Worm (Caenorhabditis elegans) whole organism, young adult: ENCODE measurements around the gene egl-45.

ENCODE experiments used
- T26A5.8 ChIP-seq: sonication (generic microtip); optimal IDR thresholded peaks from 2 replicates; lab custom pipeline; 2016; ENCODE audit warnings: missing genetic modification characterization, missing compliant biosample characterization
- ama-1 ChIP-seq, 3 experiments: fragments of 150-350 bp in 1 of 3; sonication (generic microtip) in 2 of 3; optimal IDR thresholded peaks; 2 replicates each; lab custom pipeline; 2014 to 2018; ENCODE audit warnings: missing biosample characterization in 2 of 3, missing genetic modification characterization in 2 of 3, missing genetic modification reagents in 2 of 3
- attf-3 ChIP-seq: fragments of 200-800 bp; sonication (Bioruptor generic); conservative IDR thresholded peaks from 2 replicates; pipeline ENCODE4 v1.3.6; 2022; ENCODE audit warnings: missing genetic modification reagents, missing genetic modification characterization, missing compliant biosample characterization
- ccch-3 ChIP-seq: fragments of 200-800 bp; sonication (Bioruptor generic); optimal IDR thresholded peaks from 2 replicates; lab custom pipeline; 2018; ENCODE audit warnings: mild to moderate bottlenecking, missing genetic modification characterization, missing compliant biosample characterization
- ceh-91 ChIP-seq: fragments of 200-800 bp; sonication (Bioruptor generic); IDR thresholded peaks from 2 replicates; pipeline ENCODE4 v1.3.6; 2022; ENCODE audit warnings: missing genetic modification reagents, missing genetic modification characterization, missing compliant biosample characterization
- die-1 ChIP-seq: sonication (generic microtip); optimal IDR thresholded peaks from 2 replicates; lab custom pipeline; 2016; ENCODE audit warnings: missing genotype, mild to moderate bottlenecking, missing genetic modification characterization, missing compliant biosample characterization
- dox-1 ChIP-seq: fragments of 200-800 bp; sonication (Bioruptor generic); IDR thresholded peaks from 2 replicates; pipeline ENCODE4 v1.3.6; 2022; ENCODE audit warnings: missing genetic modification reagents, missing genetic modification characterization, missing compliant biosample characterization
- dpff-1 ChIP-seq: sonication (generic microtip); optimal IDR thresholded peaks from 2 replicates; lab custom pipeline; 2017; ENCODE audit warnings: mild to moderate bottlenecking, missing genetic modification characterization, missing compliant biosample characterization
- egl-18 ChIP-seq: fragments of 200-800 bp; sonication (Bioruptor generic); IDR thresholded peaks from 2 replicates; pipeline ENCODE4 v1.3.6; 2022; ENCODE audit warnings: missing genetic modification reagents, missing genetic modification characterization, missing compliant biosample characterization
- mel-28 ChIP-seq: sonication (generic microtip); optimal IDR thresholded peaks from 2 replicates; lab custom pipeline; 2016; ENCODE audit warnings: borderline replicate concordance, mild to moderate bottlenecking, missing genetic modification characterization, missing compliant biosample characterization
- nfya-1 ChIP-seq: sonication (generic microtip); optimal IDR thresholded peaks from 2 replicates; lab custom pipeline; 2017; ENCODE audit warnings: antibody characterized with exemption, missing compliant biosample characterization, missing genetic modification characterization, borderline replicate concordance; ENCODE audit not compliant: insufficient read depth
- nfyb-1 ChIP-seq: fragments of 200-800 bp; sonication (Bioruptor generic); IDR thresholded peaks from 2 replicates; pipeline ENCODE4 v1.3.6; 2022; ENCODE audit warnings: missing genetic modification reagents, missing genetic modification characterization, missing compliant biosample characterization
- pha-4 ChIP-seq: fragments of 150-350 bp; sonication (generic microtip); optimal IDR thresholded peaks from 2 replicates; lab custom pipeline; 2014; ENCODE audit warnings: missing biosample characterization, missing genetic modification reagents, missing genetic modification characterization
- sea-2 ChIP-seq: fragments of 200-800 bp; sonication (Bioruptor generic); IDR thresholded peaks from 2 replicates; pipeline ENCODE4 v1.3.6; 2022; ENCODE audit warnings: missing genetic modification characterization, missing compliant biosample characterization

DNA sequence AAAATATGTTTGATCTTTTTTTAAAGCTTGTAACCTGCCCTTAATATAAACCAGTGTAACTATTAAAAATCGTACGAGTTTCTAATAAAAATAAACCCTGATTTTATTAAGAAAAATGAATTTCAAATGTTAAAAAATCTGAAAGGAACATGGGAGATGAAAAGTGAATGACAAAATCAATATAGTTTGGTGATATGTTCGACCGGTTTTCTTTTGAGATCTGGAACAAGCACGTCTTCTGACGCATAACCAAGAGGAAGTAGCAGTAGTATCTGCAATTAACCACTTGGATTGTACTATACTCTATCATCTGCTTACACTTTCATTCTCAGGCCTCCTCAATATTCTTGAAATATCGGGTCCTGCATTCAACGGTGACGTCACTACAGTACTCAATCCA is 48.7 kb upstream of the egl-45 start:
- TF ChIP-seq ama-1 (optimal IDR thresholded peaks at IDR 0.05; lab: Kevin White, UChicago) (no peak), ama-1 (GFP tag; optimal IDR thresholded peaks at IDR 0.05; lab: Kevin White, UChicago) (no peak), attf-3 (GFP tag; lab: Robert Waterston, UW) (no peak), ceh-91 (no peak), nfya-1 (no peak), mel-28 (tag; lab: Kevin White, UChicago) (no peak), dox-1 (GFP tag; lab: Robert Waterston, UW) (no peak), ccch-3 (GFP tag; lab: Kevin White, UChicago) (no peak), T26A5.8 (tag; lab: Kevin White, UChicago) (no peak), egl-18 (no peak), sea-2 (GFP tag; lab: Robert Waterston, UW) (no peak), pha-4 (tag; lab: Kevin White, UChicago) (no peak), nfyb-1 (GFP tag; lab: Robert Waterston, UW) (no peak), dpff-1 (tag; lab: Kevin White, UChicago) (no peak), die-1 (tag; lab: Kevin White, UChicago) (no peak)
